Fruit fly (Drosophila melanogaster) S2 (cell line): Measurements from ENCODE around the gene IKKepsilon.

Source experiments
- CG8478 ChIP-seq: fragments of >200 bp; optimal IDR thresholded peaks from 2 replicates; lab custom pipeline; 2018
- CTCF ChIP-seq, 2 experiments: fragments of >200 bp; optimal IDR thresholded peaks; 2 replicates each; lab custom pipeline; 2018

Gene IKKepsilon

dm6 chr2L:20673737-20674461 lies 1.9 kb upstream of the IKKepsilon start:
- TF ChIP-seq CG8478 (lab: Kevin White, UChicago) (no peak), CTCF (optimal IDR thresholded peaks at IDR 0.05; lab: Kevin White, UChicago) (no peak)

dm6 chr2L:20674718-20675117 lies 1.1 kb upstream of the IKKepsilon start:
- no peak for TF ChIP-seq CG8478 (lab: Kevin White, UChicago)
- TF ChIP-seq CTCF (optimal IDR thresholded peaks at IDR 0.05; lab: Kevin White, UChicago) = no peak

- no peak for TF ChIP-seq CG8478 (lab: Kevin White, UChicago)
- TF ChIP-seq CTCF (optimal IDR thresholded peaks at IDR 0.05; lab: Kevin White, UChicago) = no peak
Measured at dm6 chr2L:20681648-20682098, 5.8 kb downstream of the IKKepsilon start, which contains the start of gene Cen. Gene Cen (minus strand): TSS chr2L:20681846.

- TF ChIP-seq CTCF (optimal IDR thresholded peaks at IDR 0.05; lab: Kevin White, UChicago) = no peak
- TF ChIP-seq CG8478 (lab: Kevin White, UChicago) = no peak
Measured at dm6 chr2L:20682136-20682733, 6.4 kb downstream of the IKKepsilon start, which contains the start of gene CG2617. Gene CG2617 (plus strand): TSS chr2L:20682368.

dm6 chr2L:20688722-20689121 lies 12.9 kb downstream of the IKKepsilon start:
- TF ChIP-seq CG8478 (lab: Kevin White, UChicago) (no peak), CTCF (optimal IDR thresholded peaks at IDR 0.05; lab: Kevin White, UChicago) (no peak)

dm6 chr2L:20690055-20690454 lies 14.2 kb downstream of the IKKepsilon start:
- no peak for TF ChIP-seq CTCF (optimal IDR thresholded peaks at IDR 0.05; lab: Kevin White, UChicago)
- TF ChIP-seq CG8478 (lab: Kevin White, UChicago) = no peak

dm6 chr2L:20695066-20695465 lies 19.2 kb downstream of the IKKepsilon start:
- no peak for TF ChIP-seq CTCF (optimal IDR thresholded peaks at IDR 0.05; lab: Kevin White, UChicago)
- TF ChIP-seq CG8478 (lab: Kevin White, UChicago) = no peak

dm6 chr2L:20700534-20701239 lies 24.8 kb downstream of the IKKepsilon start:
- no peak for TF ChIP-seq CTCF (optimal IDR thresholded peaks at IDR 0.05; lab: Kevin White, UChicago)
- no peak for TF ChIP-seq CG8478 (lab: Kevin White, UChicago)

- TF ChIP-seq CTCF (optimal IDR thresholded peaks at IDR 0.05; lab: Kevin White, UChicago) (no peak), CG8478 (lab: Kevin White, UChicago) (no peak)
Measured at dm6 chr2L:20704511-20705266, 28.8 kb downstream of the IKKepsilon start.

dm6 chr2L:20705869-20706368 lies 30.1 kb downstream of the IKKepsilon start:
- no peak for TF ChIP-seq CTCF (optimal IDR thresholded peaks at IDR 0.05; lab: Kevin White, UChicago)
- TF ChIP-seq CG8478 (lab: Kevin White, UChicago) = no peak

- no peak for TF ChIP-seq CTCF (optimal IDR thresholded peaks at IDR 0.05; lab: Kevin White, UChicago)
- no peak for TF ChIP-seq CG8478 (lab: Kevin White, UChicago)
Measured at dm6 chr2L:20714468-20715404, 38.9 kb downstream of the IKKepsilon start, which contains the start of gene Hr38. Gene Hr38 (minus strand): TSS chr2L:20714588.

dm6 chr2L:20716077-20716476 lies 40.2 kb downstream of the IKKepsilon start:
- TF ChIP-seq CTCF (optimal IDR thresholded peaks at IDR 0.05; lab: Kevin White, UChicago) (no peak), CG8478 (lab: Kevin White, UChicago) (no peak)

dm6 chr2L:20716712-20717111 lies 40.9 kb downstream of the IKKepsilon start:
- TF ChIP-seq CG8478 (lab: Kevin White, UChicago) (no peak), CTCF (optimal IDR thresholded peaks at IDR 0.05; lab: Kevin White, UChicago) (no peak)
